Worm (Caenorhabditis elegans) whole organism, L4/young adult: ENCODE measurements around the gene ver-3.

Experiments
- dao-5 ChIP-seq: sonication (generic microtip); optimal IDR thresholded peaks from 2 replicates; lab custom pipeline; 2016; ENCODE audit warnings: missing genotype, missing genetic modification characterization, moderate library complexity, missing compliant biosample characterization
- him-1 ChIP-seq: sonication (generic microtip); optimal IDR thresholded peaks from 2 replicates; lab custom pipeline; 2016; ENCODE audit warnings: missing genotype, missing genetic modification reagents, missing genetic modification characterization, missing compliant biosample characterization

DNA sequence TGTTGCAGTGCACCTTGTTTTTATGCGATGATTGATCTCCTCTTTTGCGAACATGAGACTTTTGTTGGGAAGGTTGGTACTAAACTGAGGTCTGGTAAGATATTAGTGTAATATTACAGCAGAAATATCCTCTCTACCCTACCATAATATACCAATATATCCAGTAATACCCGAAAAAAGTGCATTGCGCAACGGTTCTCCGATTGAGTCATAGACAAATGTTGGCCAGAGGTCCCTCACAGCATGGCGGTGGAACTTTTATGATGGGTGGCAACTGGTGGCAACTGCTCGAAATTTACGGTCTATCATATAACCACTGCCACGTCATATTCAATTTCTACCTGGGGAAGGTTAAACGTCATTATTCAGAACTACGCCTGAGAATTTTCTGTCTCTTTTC is 3.0 kb upstream of the ver-3 start:
- TF ChIP-seq dao-5 (tag; lab: Kevin White, UChicago), result no peak
- TF ChIP-seq him-1 (tag; lab: Kevin White, UChicago), result no peak
